Worm (Caenorhabditis elegans) whole organism, late embryonic: ENCODE measurements around the gene Y32B12B.4.

ENCODE experiments used
- C08G9.2 ChIP-seq: sonication (generic microtip); optimal IDR thresholded peaks from 2 replicates; lab custom pipeline; 2016; ENCODE audit warnings: mild to moderate bottlenecking, missing genetic modification characterization, moderate library complexity, missing compliant biosample characterization
- K09A11.1 ChIP-seq: sonication (generic microtip); optimal IDR thresholded peaks from 2 replicates; lab custom pipeline; 2017; ENCODE audit warnings: antibody characterized with exemption, mild to moderate bottlenecking, missing genetic modification characterization, missing compliant biosample characterization; ENCODE audit not compliant: insufficient read depth
- T23F11.4 ChIP-seq: fragments of 200-800 bp; sonication (Bioruptor generic); optimal IDR thresholded peaks from 2 replicates; lab custom pipeline; 2018; ENCODE audit warnings: mild to moderate bottlenecking, missing genetic modification characterization, missing compliant biosample characterization
- Y22D7AL.16 ChIP-seq: sonication (generic microtip); optimal IDR thresholded peaks from 2 replicates; lab custom pipeline; 2016; ENCODE audit warnings: missing genetic modification characterization, missing compliant biosample characterization
- ama-1 ChIP-seq: fragments of 150-350 bp; optimal IDR thresholded peaks from 2 replicates; lab custom pipeline; 2014
- ceh-14 ChIP-seq: sonication (generic microtip); optimal IDR thresholded peaks from 2 replicates; lab custom pipeline; 2016; ENCODE audit warnings: missing genotype, missing genetic modification characterization, missing compliant biosample characterization
- ceh-18 ChIP-seq: sonication (generic microtip); optimal IDR thresholded peaks from 2 replicates; lab custom pipeline; 2016; ENCODE audit warnings: missing genetic modification characterization, missing compliant biosample characterization
- ceh-24 ChIP-seq: sonication (generic microtip); optimal IDR thresholded peaks from 2 replicates; lab custom pipeline; 2016; ENCODE audit warnings: mild to moderate bottlenecking, missing genetic modification characterization, missing compliant biosample characterization
- ceh-30 ChIP-seq: fragments of 150-350 bp; optimal IDR thresholded peaks from 2 replicates; lab custom pipeline; 2014; ENCODE audit warnings: missing biosample characterization, missing genetic modification characterization
- ceh-34 ChIP-seq: sonication (generic microtip); optimal IDR thresholded peaks from 2 replicates; lab custom pipeline; 2016; ENCODE audit warnings: mild to moderate bottlenecking, missing genetic modification characterization, missing compliant biosample characterization
- ceh-45 ChIP-seq: fragments of 200-800 bp; sonication (Bioruptor generic); IDR thresholded peaks from 2 replicates; pipeline ENCODE4 v1.3.6; 2022; ENCODE audit warnings: missing genetic modification reagents, missing genetic modification characterization, missing compliant biosample characterization
- ceh-9 ChIP-seq: sonication (generic microtip); optimal IDR thresholded peaks from 2 replicates; lab custom pipeline; 2016; ENCODE audit warnings: mild to moderate bottlenecking, missing genetic modification characterization, inconsistent platforms, missing compliant biosample characterization
- che-1 ChIP-seq: sonication (generic microtip); optimal IDR thresholded peaks from 2 replicates; lab custom pipeline; 2016; ENCODE audit warnings: mild to moderate bottlenecking, missing genetic modification characterization, missing compliant biosample characterization
- elt-4 ChIP-seq: sonication (generic microtip); optimal IDR thresholded peaks from 2 replicates; lab custom pipeline; 2016; ENCODE audit warnings: missing genetic modification characterization, missing compliant biosample characterization
- fkh-10 ChIP-seq: fragments of 150-350 bp; optimal IDR thresholded peaks from 2 replicates; lab custom pipeline; 2014; ENCODE audit warnings: missing biosample characterization, missing genetic modification reagents, missing genetic modification characterization
- fkh-6 ChIP-seq: sonication (generic microtip); optimal IDR thresholded peaks from 2 replicates; lab custom pipeline; 2016; ENCODE audit warnings: missing genetic modification characterization, missing compliant biosample characterization
- gmeb-2 ChIP-seq: sonication (generic microtip); optimal IDR thresholded peaks from 2 replicates; lab custom pipeline; 2016; ENCODE audit warnings: missing genetic modification characterization, inconsistent platforms, missing compliant biosample characterization
- hlh-13 ChIP-seq: fragments of 200-800 bp; sonication (Bioruptor generic); optimal IDR thresholded peaks from 2 replicates; lab custom pipeline; 2018; ENCODE audit warnings: mild to moderate bottlenecking, missing genetic modification characterization, missing compliant biosample characterization
- hlh-15 ChIP-seq: sonication (generic microtip); optimal IDR thresholded peaks from 2 replicates; lab custom pipeline; 2016; ENCODE audit warnings: missing genetic modification characterization, missing compliant biosample characterization
- lim-6 ChIP-seq: sonication (generic microtip); optimal IDR thresholded peaks from 2 replicates; lab custom pipeline; 2016; ENCODE audit warnings: missing genetic modification characterization, missing compliant biosample characterization
- nfya-1 ChIP-seq: sonication (generic microtip); optimal IDR thresholded peaks from 2 replicates; lab custom pipeline; 2017; ENCODE audit warnings: missing genetic modification characterization, mild to moderate bottlenecking, missing compliant biosample characterization, antibody characterized with exemption, moderate library complexity
- nhr-11 ChIP-seq: fragments of 150-350 bp; optimal IDR thresholded peaks from 2 replicates; lab custom pipeline; 2014; ENCODE audit warnings: missing biosample characterization, missing genetic modification characterization
- nhr-232 ChIP-seq: sonication (generic microtip); optimal IDR thresholded peaks from 2 replicates; lab custom pipeline; 2016; ENCODE audit warnings: missing genetic modification characterization, missing compliant biosample characterization
- npax-4 ChIP-seq: sonication (generic microtip); optimal IDR thresholded peaks from 2 replicates; lab custom pipeline; 2016; ENCODE audit warnings: missing genetic modification characterization, missing compliant biosample characterization
- pag-3 ChIP-seq: sonication (generic microtip); optimal IDR thresholded peaks from 2 replicates; lab custom pipeline; 2016; ENCODE audit warnings: missing compliant biosample characterization, missing genetic modification characterization, borderline replicate concordance
- pat-9 ChIP-seq: fragments of 200-800 bp; sonication (Bioruptor generic); optimal IDR thresholded peaks from 2 replicates; lab custom pipeline; 2018; ENCODE audit warnings: mild to moderate bottlenecking, missing genetic modification characterization, moderate library complexity, missing compliant biosample characterization
- pqm-1 ChIP-seq: sonication (generic microtip); optimal IDR thresholded peaks from 2 replicates; lab custom pipeline; 2016; ENCODE audit warnings: missing genetic modification characterization, missing compliant biosample characterization
- rnt-1 ChIP-seq: sonication (generic microtip); optimal IDR thresholded peaks from 2 replicates; lab custom pipeline; 2016; ENCODE audit warnings: missing genetic modification characterization, missing compliant biosample characterization
- sdc-2 ChIP-seq: sonication (generic microtip); optimal IDR thresholded peaks from 2 replicates; lab custom pipeline; 2016; ENCODE audit warnings: missing genotype, missing genetic modification characterization, missing compliant biosample characterization
- tbx-2 ChIP-seq: sonication (generic microtip); optimal IDR thresholded peaks from 2 replicates; lab custom pipeline; 2016; ENCODE audit warnings: missing genetic modification characterization, missing compliant biosample characterization
- unc-3 ChIP-seq, 2 experiments: fragments of 200-800 bp in 1 of 2; sonication (Bioruptor generic) in 1 of 2; sonication (generic microtip) in 1 of 2; conservative IDR thresholded peaks in 1 of 2; optimal IDR thresholded peaks in 1 of 2; 2 replicates each; pipeline versions ENCODE4 v1.3.6 to Lab custom; 2016 to 2022; ENCODE audit warnings: missing compliant biosample characterization in 2 of 2, missing genetic modification characterization in 2 of 2, missing genetic modification reagents in 1 of 2
- unc-42 ChIP-seq: sonication (generic microtip); optimal IDR thresholded peaks from 2 replicates; lab custom pipeline; 2016; ENCODE audit warnings: missing genotype, missing genetic modification characterization, missing compliant biosample characterization
- zip-5 ChIP-seq: sonication (generic microtip); optimal IDR thresholded peaks from 2 replicates; lab custom pipeline; 2016; ENCODE audit warnings: missing genetic modification characterization, missing compliant biosample characterization
- ztf-16 ChIP-seq: sonication (generic microtip); optimal IDR thresholded peaks from 2 replicates; lab custom pipeline; 2017; ENCODE audit warnings: missing genetic modification characterization, missing compliant biosample characterization

The Y32B12B.4 gene

ce11 chrV:16517619-16518018, 35.5 kb upstream of the Y32B12B.4 start, which contains the start of gene F36D3.4:
TSS of gene F36D3.4 (minus strand) at chrV:16517719.
- TF ChIP-seq pat-9 (tag; lab: Kevin White, UChicago) (no peak), unc-3 (GFP tag; conservative IDR thresholded peaks at IDR 0.05; lab: Robert Waterston, UW) (no peak), unc-3 (tag; optimal IDR thresholded peaks at IDR 0.05; lab: Kevin White, UChicago) (no peak), ceh-14 (tag; lab: Kevin White, UChicago) (no peak), nhr-232 (no peak), Y22D7AL.16 (no peak), hlh-13 (GFP tag; lab: Kevin White, UChicago) (no peak), ztf-16 (no peak), hlh-15 (no peak), ama-1 (lab: Kevin White, UChicago) (no peak), ceh-30 (tag; lab: Kevin White, UChicago) (no peak), C08G9.2 (tag; lab: Kevin White, UChicago) (no peak)

ce11 chrV:16522242-16522641, 30.9 kb upstream of the Y32B12B.4 start, which contains the start of gene srw-34:
TSS of gene srw-34 (minus strand) at chrV:16522342.
- TF ChIP-seq npax-4 (tag; lab: Kevin White, UChicago) (no peak), zip-5 (tag; lab: Kevin White, UChicago) (no peak), tbx-2 (no peak)

- TF ChIP-seq nhr-232, result no peak
- no peak for TF ChIP-seq che-1 (tag; lab: Kevin White, UChicago)
Measured at ce11 chrV:16526858-16527257, 26.3 kb upstream of the Y32B12B.4 start, which contains the start of gene F36D3.8. TSS of gene F36D3.8 (plus strand) at chrV:16527158.

ce11 chrV:16527796-16528195, 25.3 kb upstream of the Y32B12B.4 start, which contains the start of gene F36D3.16:
TSS of gene F36D3.16 (plus strand) at chrV:16528096.
- TF ChIP-seq K09A11.1 (tag; lab: Kevin White, UChicago) (no peak), ceh-45 (GFP tag; lab: Robert Waterston, UW) (no peak), ceh-34 (tag; lab: Kevin White, UChicago) (no peak)

ce11 chrV:16534000-16534399, 19.1 kb upstream of the Y32B12B.4 start, which contains the start of gene cpr-2:
TSS of gene cpr-2 (minus strand) at chrV:16534100.
- no peak for TF ChIP-seq npax-4 (tag; lab: Kevin White, UChicago)

DNA sequence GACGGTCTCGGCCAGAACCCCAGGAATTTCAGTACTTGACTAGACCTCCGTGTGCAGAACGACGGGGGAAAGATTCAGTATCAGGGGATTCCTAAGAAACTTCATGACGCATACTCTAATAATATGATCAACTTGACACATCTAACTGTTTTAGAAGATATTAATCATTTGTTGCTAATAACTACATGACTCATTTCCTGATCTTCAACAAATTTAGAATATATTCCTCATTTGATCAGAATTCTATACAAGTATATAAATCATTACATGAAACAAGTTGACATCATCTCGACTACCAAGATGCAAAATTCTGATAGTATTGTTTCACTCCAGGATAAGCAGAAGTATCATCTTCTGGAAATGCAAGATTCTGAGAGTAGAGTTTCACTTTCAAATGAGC, 18.0 kb upstream of the Y32B12B.4 start, which contains the start of gene Y32B12B.8:
TSS of gene Y32B12B.8 (plus strand) at position 301 of the 400 bp plus-strand sequence.
- TF ChIP-seq fkh-6 (tag; lab: Kevin White, UChicago) (no peak), sdc-2 (tag; lab: Kevin White, UChicago) (no peak), elt-4 (tag; lab: Kevin White, UChicago) (no peak), nhr-11 (no peak), tbx-2 (no peak), gmeb-2 (tag; lab: Kevin White, UChicago) (no peak), nfya-1 (tag; lab: Kevin White, UChicago) (no peak), lim-6 (no peak), che-1 (tag; lab: Kevin White, UChicago) (no peak), unc-42 (no peak), hlh-13 (GFP tag; lab: Kevin White, UChicago) (no peak), T23F11.4 (GFP tag; lab: Kevin White, UChicago) (no peak), ceh-34 (tag; lab: Kevin White, UChicago) (no peak), hlh-15 (no peak), pag-3 (no peak), fkh-10 (GFP tag; lab: Kevin White, UChicago) (no peak)

DNA sequence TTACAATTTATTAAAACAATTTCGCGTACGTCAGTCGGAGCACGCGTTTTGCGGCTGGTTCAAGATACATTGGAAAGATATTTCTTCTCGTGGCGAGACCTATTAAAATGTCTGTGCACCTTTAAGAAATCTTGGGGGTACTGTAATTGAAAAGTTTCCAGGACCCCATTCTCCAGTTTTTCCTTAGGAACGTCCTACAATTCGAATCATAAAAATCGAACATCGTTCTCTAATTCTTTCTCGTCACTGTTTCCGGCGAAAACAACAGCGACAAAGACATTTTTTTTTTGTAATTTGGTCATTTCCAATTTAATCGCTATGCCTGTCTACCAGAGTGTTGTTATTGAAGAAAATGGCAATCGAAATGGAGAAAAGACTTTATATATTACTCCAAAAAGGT, 16.4 kb upstream of the Y32B12B.4 start, which contains the start of gene Y32B12B.1:
TSS of gene Y32B12B.1 (plus strand) at position 301 of the 400 bp plus-strand sequence.
- TF ChIP-seq pqm-1 (no peak), sdc-2 (tag; lab: Kevin White, UChicago) (no peak), ceh-24 (no peak), rnt-1 (tag; lab: Kevin White, UChicago) (no peak), ceh-9 (tag; lab: Kevin White, UChicago) (no peak), ceh-18 (tag; lab: Kevin White, UChicago) (no peak), Y22D7AL.16 (no peak)
- TF ChIP-seq, all 69 proteins: peak for 0
